Fruit fly (Drosophila melanogaster): ENCODE results near the gene Prosbeta4.

DNA sequence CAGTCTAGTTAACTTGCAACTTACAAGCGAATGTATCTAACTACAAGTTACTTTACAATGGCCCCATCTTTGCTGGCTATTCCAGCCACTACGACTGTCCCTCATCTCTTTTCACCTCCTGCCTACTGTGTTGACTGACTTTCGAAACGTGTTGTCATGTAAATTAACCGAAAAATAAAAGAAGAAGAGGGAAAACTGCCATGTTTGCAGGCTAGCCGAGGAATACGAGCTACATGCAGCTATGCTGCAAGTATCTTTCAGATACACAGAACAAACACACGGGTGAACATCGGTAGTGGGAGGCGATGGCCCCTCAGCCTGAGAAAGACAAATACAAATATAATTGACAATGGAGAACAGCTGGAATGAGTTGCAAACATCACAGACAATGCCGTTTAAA lies 21.3 kb downstream of the Prosbeta4 start:
- no peak for TF ChIP-seq Ets65A (GFP tag)
- no peak for TF ChIP-seq D19B (GFP tag; optimal IDR thresholded peaks at IDR 0.05)

Data from whole organism, embryonic.